In the genomic region with DNA sequence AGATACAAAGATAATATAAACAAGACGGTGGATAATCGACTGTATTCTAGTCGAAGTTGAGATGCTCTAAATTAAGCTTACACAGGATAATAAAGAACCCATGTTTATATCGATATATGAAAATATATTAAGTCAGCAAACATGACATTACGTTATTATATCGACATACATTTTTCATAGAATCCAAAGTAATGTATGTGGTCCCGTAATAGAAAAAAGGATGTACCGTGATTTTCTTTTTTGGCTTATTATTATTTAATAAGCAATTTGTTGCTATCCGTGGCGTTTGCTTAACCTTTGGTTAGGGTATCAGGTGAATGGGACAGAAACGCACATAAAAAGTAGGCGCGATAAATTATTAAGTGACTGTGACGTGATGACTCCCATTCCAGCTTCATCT, we compare ENCODE assay signal across 4 fruit fly cellular contexts.
TF ChIP-seq lines count a peak whose summit lies in the region.

No protein-coding gene starts in this region.

- no peak for TF ChIP-seq CTCF in whole organism, embryonic (GFP tag; optimal IDR thresholded peaks at IDR 0.05; lab: Kevin White, UChicago)

TF ChIP-seq in whole organism, embryonic, 481 proteins besides CTCF, POLR2A, EP300 and RAD21 (continues in another document):
- TF ChIP-seq D (optimal IDR thresholded peaks at IDR 0.05; lab: Kevin White, UChicago), result no peak
- TF ChIP-seq D (GFP tag; optimal IDR thresholded peaks at IDR 0.05; lab: Kevin White, UChicago), result no peak
- TF ChIP-seq dan (GFP tag; IDR thresholded peaks at IDR 0.05; lab: Robert Waterston, UW), result no peak
- TF ChIP-seq CG9797 (GFP tag; optimal IDR thresholded peaks at IDR 0.05; lab: Kevin White, UChicago), result no peak
- no peak for TF ChIP-seq dati (GFP tag; IDR thresholded peaks at IDR 0.05; lab: Robert Waterston, UW)
- TF ChIP-seq yki (optimal IDR thresholded peaks at IDR 0.05; lab: Kevin White, UChicago), result no peak
- no peak for TF ChIP-seq trh (GFP tag; optimal IDR thresholded peaks at IDR 0.05; lab: Kevin White, UChicago)
- no peak for TF ChIP-seq CG11695 (GFP tag; IDR thresholded peaks at IDR 0.05; lab: Robert Waterston, UW)
- no peak for TF ChIP-seq Drgx (GFP tag; IDR thresholded peaks at IDR 0.05; lab: Robert Waterston, UW)
- no peak for TF ChIP-seq Stat92E (GFP tag; optimal IDR thresholded peaks at IDR 0.05; lab: Kevin White, UChicago)
- TF ChIP-seq CG14014 (GFP tag; IDR thresholded peaks at IDR 0.05; lab: Robert Waterston, UW), result no peak
- no peak for TF ChIP-seq sob (GFP tag; IDR thresholded peaks at IDR 0.05; lab: Robert Waterston, UW)
- no peak for TF ChIP-seq Atf-2 (GFP tag; optimal IDR thresholded peaks at IDR 0.05; lab: Kevin White, UChicago)
- TF ChIP-seq klu (GFP tag; IDR thresholded peaks at IDR 0.05; lab: Robert Waterston, UW), result no peak
- TF ChIP-seq Tbp (GFP tag; optimal IDR thresholded peaks at IDR 0.05; lab: Kevin White, UChicago), result no peak
- no peak for TF ChIP-seq CG12236 (GFP tag; optimal IDR thresholded peaks at IDR 0.05; lab: Kevin White, UChicago)
- TF ChIP-seq CG6791 (GFP tag; IDR thresholded peaks at IDR 0.05; lab: Robert Waterston, UW; ENCODE audit: partially characterized antibody), result no peak
- peak; percentile 32 for TF ChIP-seq sens (GFP tag; lab: Kevin White, UChicago)
- TF ChIP-seq Nf-YB (GFP tag; optimal IDR thresholded peaks at IDR 0.05; lab: Kevin White, UChicago), result no peak
- peak; percentile 46 for TF ChIP-seq D19A (tag; optimal IDR thresholded peaks at IDR 0.05; lab: Kevin White, UChicago)
- TF ChIP-seq gcm (GFP tag; optimal IDR thresholded peaks at IDR 0.05; lab: Kevin White, UChicago), result no peak
- TF ChIP-seq BEAF-32 (GFP tag; optimal IDR thresholded peaks at IDR 0.05; lab: Kevin White, UChicago), result no peak
- no peak for TF ChIP-seq CG6854 (GFP tag; optimal IDR thresholded peaks at IDR 0.05; lab: Kevin White, UChicago)

TF ChIP-seq in whole organism, prepupa, 60 proteins besides CTCF, POLR2A, EP300 and RAD21 (continues in another document):
- TF ChIP-seq dac (GFP tag; optimal IDR thresholded peaks at IDR 0.05; lab: Kevin White, UChicago) (no peak), CG10631 (GFP tag; optimal IDR thresholded peaks at IDR 0.05; lab: Kevin White, UChicago) (peak; percentile 68), svp (GFP tag; lab: Kevin White, UChicago) (peak; percentile 79), Lpt (GFP tag; optimal IDR thresholded peaks at IDR 0.05; lab: Kevin White, UChicago) (no peak), Eip75B (GFP tag; optimal IDR thresholded peaks at IDR 0.05; lab: Kevin White, UChicago) (peak; percentile 58), ss (GFP tag; optimal IDR thresholded peaks at IDR 0.05; lab: Kevin White, UChicago) (peak; percentile 67 to 85), net (GFP tag; optimal IDR thresholded peaks at IDR 0.05; lab: Kevin White, UChicago) (peak; percentile 45), CG4318 (GFP tag; optimal IDR thresholded peaks at IDR 0.05; lab: Kevin White, UChicago) (no peak), Sox102F (GFP tag; optimal IDR thresholded peaks at IDR 0.05; lab: Kevin White, UChicago) (peak; percentile 11), CG11294 (GFP tag; IDR thresholded peaks at IDR 0.05; lab: Robert Waterston, UW) (no peak), Hr38 (GFP tag; optimal IDR thresholded peaks at IDR 0.05; lab: Kevin White, UChicago) (no peak), CG6276 (GFP tag; optimal IDR thresholded peaks at IDR 0.05; lab: Kevin White, UChicago) (peak; percentile 19), Hr39 (GFP tag; optimal IDR thresholded peaks at IDR 0.05; lab: Kevin White, UChicago) (peak; percentile 8), Gug (GFP tag; IDR thresholded peaks at IDR 0.05; lab: Robert Waterston, UW) (no peak), CG32006 (GFP tag; optimal IDR thresholded peaks at IDR 0.05; lab: Kevin White, UChicago) (peak; percentile 66), cyc (GFP tag; optimal IDR thresholded peaks at IDR 0.05; lab: Kevin White, UChicago) (peak; percentile 18), Eip78C (GFP tag; lab: Kevin White, UChicago) (peak; percentile 94), Ets96B (tag; optimal IDR thresholded peaks at IDR 0.05; lab: Kevin White, UChicago) (peak; percentile 81), CG6808 (GFP tag; optimal IDR thresholded peaks at IDR 0.05; lab: Kevin White, UChicago) (peak; percentile 81), Ets21C (GFP tag; optimal IDR thresholded peaks at IDR 0.05; lab: Kevin White, UChicago) (no peak), achi (GFP tag; optimal IDR thresholded peaks at IDR 0.05; lab: Kevin White, UChicago) (peak; percentile 63), OdsH (GFP tag; optimal IDR thresholded peaks at IDR 0.05; lab: Kevin White, UChicago) (peak; percentile 69), CG11902 (GFP tag; optimal IDR thresholded peaks at IDR 0.05; lab: Kevin White, UChicago) (peak; percentile 45)

TF ChIP-seq in whole organism, pupa, 21 proteins besides CTCF, POLR2A, EP300 and RAD21:
- TF ChIP-seq Ets98B (GFP tag; IDR thresholded peaks at IDR 0.05; lab: Robert Waterston, UW) (no peak), gl (tag; optimal IDR thresholded peaks at IDR 0.05; lab: Kevin White, UChicago) (peak; percentile 63), CG9948 (tag; optimal IDR thresholded peaks at IDR 0.05; lab: Kevin White, UChicago) (peak; percentile 80), CG15710 (tag; optimal IDR thresholded peaks at IDR 0.05; lab: Kevin White, UChicago) (peak; percentile 87), CG8159 (tag; optimal IDR thresholded peaks at IDR 0.05; lab: Kevin White, UChicago) (peak; percentile 91), CG8301 (tag; optimal IDR thresholded peaks at IDR 0.05; lab: Kevin White, UChicago) (peak; percentile 46), CG12605 (GFP tag; IDR thresholded peaks at IDR 0.05; lab: Robert Waterston, UW) (no peak), CG4496 (GFP tag; IDR thresholded peaks at IDR 0.05; lab: Robert Waterston, UW) (0 out of 3 replicates have a peak, but pooled peaks have one; percentile 22), EcR (GFP tag; optimal IDR thresholded peaks at IDR 0.05; lab: Kevin White, UChicago) (no peak), fd96Ca (GFP tag; IDR thresholded peaks at IDR 0.05; lab: Robert Waterston, UW) (no peak), rn (GFP tag; IDR thresholded peaks at IDR 0.05; lab: Robert Waterston, UW) (no peak), CG13204 (GFP tag; optimal IDR thresholded peaks at IDR 0.05; lab: Kevin White, UChicago) (peak; percentile 41), Snoo (tag; optimal IDR thresholded peaks at IDR 0.05; lab: Kevin White, UChicago) (no peak), CG17806 (tag; optimal IDR thresholded peaks at IDR 0.05; lab: Kevin White, UChicago) (peak; percentile 82), CG34367 (tag; optimal IDR thresholded peaks at IDR 0.05; lab: Kevin White, UChicago) (peak; percentile 71), CG10348 (GFP tag; IDR thresholded peaks at IDR 0.05; lab: Robert Waterston, UW) (no peak), CG32121 (GFP tag; IDR thresholded peaks at IDR 0.05; lab: Robert Waterston, UW) (no peak), D1 (tag; optimal IDR thresholded peaks at IDR 0.05; lab: Kevin White, UChicago) (peak; percentile 41), Pif1B (GFP tag; optimal IDR thresholded peaks at IDR 0.05; lab: Kevin White, UChicago) (peak; percentile 65), Pif1A (GFP tag; optimal IDR thresholded peaks at IDR 0.05; lab: Kevin White, UChicago) (peak; percentile 69), CG14655 (GFP tag; optimal IDR thresholded peaks at IDR 0.05; lab: Kevin White, UChicago) (peak; percentile 59)

TF ChIP-seq in whole organism, wandering third instar larva, 38 proteins besides CTCF, POLR2A, EP300 and RAD21:
- TF ChIP-seq N (GFP tag; optimal IDR thresholded peaks at IDR 0.05; lab: Kevin White, UChicago) (no peak), Dif (GFP tag; optimal IDR thresholded peaks at IDR 0.05; lab: Kevin White, UChicago; ENCODE audit: partially characterized antibody) (no peak), sv (GFP tag; optimal IDR thresholded peaks at IDR 0.05; lab: Kevin White, UChicago) (no peak), fru (GFP tag; optimal IDR thresholded peaks at IDR 0.05; lab: Kevin White, UChicago) (peak; percentile 24), br (GFP tag; optimal IDR thresholded peaks at IDR 0.05; lab: Kevin White, UChicago) (peak; percentile 10), rgr (GFP tag; optimal IDR thresholded peaks at IDR 0.05; lab: Kevin White, UChicago) (peak; percentile 14), jim (GFP tag; optimal IDR thresholded peaks at IDR 0.05; lab: Kevin White, UChicago) (no peak), dsf (GFP tag; optimal IDR thresholded peaks at IDR 0.05; lab: Kevin White, UChicago; ENCODE audit: borderline replicate concordance) (no peak), Abd-B (GFP tag; optimal IDR thresholded peaks at IDR 0.05; lab: Kevin White, UChicago) (no peak), h (GFP tag; optimal IDR thresholded peaks at IDR 0.05; lab: Kevin White, UChicago) (peak; percentile 32), foxo (GFP tag; optimal IDR thresholded peaks at IDR 0.05; lab: Kevin White, UChicago) (peak in 1 of 2 experiments; percentile 44), Hnf4 (GFP tag; optimal IDR thresholded peaks at IDR 0.05; lab: Kevin White, UChicago) (no peak), usp (GFP tag; optimal IDR thresholded peaks at IDR 0.05; lab: Kevin White, UChicago) (no peak), lola (GFP tag; optimal IDR thresholded peaks at IDR 0.05; lab: Kevin White, UChicago) (no peak), Dfd (GFP tag; optimal IDR thresholded peaks at IDR 0.05; lab: Kevin White, UChicago) (no peak), Myc (optimal IDR thresholded peaks at IDR 0.05; lab: Kevin White, UChicago) (no peak), Sp1 (GFP tag; optimal IDR thresholded peaks at IDR 0.05; lab: Kevin White, UChicago) (no peak), Hr78 (GFP tag; optimal IDR thresholded peaks at IDR 0.05; lab: Kevin White, UChicago) (no peak), CG9705 (GFP tag; optimal IDR thresholded peaks at IDR 0.05; lab: Kevin White, UChicago) (no peak), psq (GFP tag; optimal IDR thresholded peaks at IDR 0.05; lab: Kevin White, UChicago) (peak; percentile 13), woc (GFP tag; optimal IDR thresholded peaks at IDR 0.05; lab: Kevin White, UChicago) (no peak), tai (GFP tag; optimal IDR thresholded peaks at IDR 0.05; lab: Kevin White, UChicago) (no peak), dl (GFP tag; optimal IDR thresholded peaks at IDR 0.05; lab: Kevin White, UChicago; ENCODE audit: insufficient read depth in 1 of 2, partially characterized antibody in 2 of 2) (no peak), HLH106 (tag; optimal IDR thresholded peaks at IDR 0.05; lab: Kevin White, UChicago) (no peak), Vsx2 (GFP tag; optimal IDR thresholded peaks at IDR 0.05; lab: Kevin White, UChicago; ENCODE audit: partially characterized antibody) (no peak), GATAd (GFP tag; optimal IDR thresholded peaks at IDR 0.05; lab: Kevin White, UChicago) (no peak), sage (GFP tag; optimal IDR thresholded peaks at IDR 0.05; lab: Kevin White, UChicago) (no peak), ey (GFP tag; optimal IDR thresholded peaks at IDR 0.05; lab: Kevin White, UChicago) (peak; percentile 30), OdsH (GFP tag; optimal IDR thresholded peaks at IDR 0.05; lab: Kevin White, UChicago) (peak; percentile 29), CrebA (GFP tag; optimal IDR thresholded peaks at IDR 0.05; lab: Kevin White, UChicago; ENCODE audit: borderline replicate concordance) (no peak), brk (GFP tag; optimal IDR thresholded peaks at IDR 0.05; lab: Kevin White, UChicago) (no peak)
TF ChIP-seq in whole organism, wandering third instar larva: peak in this region for 8.
